Fruit fly (Drosophila melanogaster) whole organism, embryonic: ENCODE measurements around the gene CG15912.

Source experiments
- Aef1 ChIP-seq: fragments of 200-800 bp; sonication (Bioruptor generic); IDR thresholded peaks from 3 replicates; pipeline ENCODE4 v1.3.6; 2022; ENCODE audit warnings: missing biosample characterization, missing genetic modification characterization
- Atf-2 ChIP-seq: fragments of 200-800 bp; sonication (Bioruptor generic); optimal IDR thresholded peaks from 2 replicates; lab custom pipeline; 2016; ENCODE audit warnings: missing biosample characterization, missing genetic modification characterization
- B-H1 ChIP-seq: fragments of 200-800 bp; sonication (Bioruptor generic); IDR thresholded peaks from 3 replicates; pipeline ENCODE4 v1.3.6; 2022; ENCODE audit warnings: missing biosample characterization, missing genetic modification characterization
- CG10321 ChIP-seq: fragments of 200-800 bp; sonication (Bioruptor generic); IDR thresholded peaks from 2 replicates; pipeline ENCODE4 v1.3.6; 2022; ENCODE audit warnings: missing biosample characterization, missing genetic modification characterization
- CG10431 ChIP-seq: fragments of 200-800 bp; sonication (Bioruptor generic); optimal IDR thresholded peaks from 3 replicates; lab custom pipeline; 2018; ENCODE audit warnings: missing biosample characterization, mild to moderate bottlenecking, missing genetic modification characterization
- CG12104 ChIP-seq: fragments of 200-800 bp; sonication (Bioruptor generic); optimal IDR thresholded peaks from 3 replicates; lab custom pipeline; 2016; ENCODE audit warnings: missing biosample characterization, missing genetic modification characterization
- CG12299 ChIP-seq: fragments of 200-800 bp; sonication (Bioruptor generic); optimal IDR thresholded peaks from 2 replicates; lab custom pipeline; 2018; ENCODE audit warnings: missing biosample characterization, mild to moderate bottlenecking, missing genetic modification characterization
- CG12744 ChIP-seq: fragments of 200-800 bp; sonication (Bioruptor generic); optimal IDR thresholded peaks from 2 replicates; lab custom pipeline; 2016; ENCODE audit warnings: missing biosample characterization, missing genetic modification characterization
- CG13287 ChIP-seq: fragments of 200-800 bp; sonication (Bioruptor generic); IDR thresholded peaks from 2 replicates; pipeline ENCODE4 v1.3.6; 2022; ENCODE audit warnings: missing biosample characterization, missing genetic modification characterization; ENCODE audit not compliant: partially characterized antibody
- CG13894 ChIP-seq: fragments of 200-800 bp; sonication (Bioruptor generic); optimal IDR thresholded peaks from 3 replicates; lab custom pipeline; 2018; ENCODE audit warnings: missing biosample characterization, mild to moderate bottlenecking, missing genetic modification characterization, moderate library complexity
- CG15514 ChIP-seq: fragments of 200-800 bp; sonication (Bioruptor generic); optimal IDR thresholded peaks from 3 replicates; lab custom pipeline; 2017; ENCODE audit warnings: missing biosample characterization, missing genetic modification characterization, mild to moderate bottlenecking, moderate library complexity, missing genetic modification reagents
- CG17186 ChIP-seq: fragments of 200-800 bp; sonication (Bioruptor generic); optimal IDR thresholded peaks from 3 replicates; lab custom pipeline; 2017; ENCODE audit warnings: missing biosample characterization, missing genetic modification reagents, missing genetic modification characterization
- CG18599 ChIP-seq: fragments of 200-800 bp; sonication (Bioruptor generic); optimal IDR thresholded peaks from 3 replicates; lab custom pipeline; 2017; ENCODE audit warnings: missing biosample characterization, missing genetic modification characterization, mild to moderate bottlenecking, moderate library complexity, missing genetic modification reagents
- CG2199 ChIP-seq: fragments of 200-800 bp; sonication (Bioruptor generic); IDR thresholded peaks from 3 replicates; pipeline ENCODE4 v1.3.6; 2022; ENCODE audit warnings: missing biosample characterization, missing genetic modification characterization
- CG2202 ChIP-seq: fragments of 200-800 bp; sonication (Bioruptor generic); optimal IDR thresholded peaks from 2 replicates; lab custom pipeline; 2018; ENCODE audit warnings: missing biosample characterization, mild to moderate bottlenecking, missing genetic modification characterization
- CG2875 ChIP-seq: fragments of 200-800 bp; sonication (Bioruptor generic); optimal IDR thresholded peaks from 2 replicates; lab custom pipeline; 2017; ENCODE audit warnings: missing biosample characterization, mild to moderate bottlenecking, missing genetic modification characterization, missing genetic modification reagents
- CG3281 ChIP-seq: fragments of 200-800 bp; sonication (Bioruptor generic); optimal IDR thresholded peaks from 3 replicates; lab custom pipeline; 2017; ENCODE audit warnings: missing biosample characterization, mild to moderate bottlenecking, missing genetic modification characterization
- CG3726 ChIP-seq: fragments of 200-800 bp; sonication (Bioruptor generic); IDR thresholded peaks from 3 replicates; pipeline ENCODE4, ENCODE4 v1.3.6; 2022; ENCODE audit warnings: missing biosample characterization, missing genetic modification characterization
- CG8281 ChIP-seq: fragments of 200-800 bp; sonication (Bioruptor generic); optimal IDR thresholded peaks from 2 replicates; lab custom pipeline; 2018; ENCODE audit warnings: missing biosample characterization, mild to moderate bottlenecking, missing genetic modification characterization, moderate library complexity
- CG9437 ChIP-seq: fragments of 200-800 bp; sonication (Bioruptor generic); optimal IDR thresholded peaks from 2 replicates; lab custom pipeline; 2018; ENCODE audit warnings: missing biosample characterization, mild to moderate bottlenecking, missing genetic modification characterization
- CkIIα-i1 ChIP-seq: fragments of 200-800 bp; sonication (Bioruptor generic); IDR thresholded peaks from 2 replicates; pipeline ENCODE4 v1.3.6; 2022; ENCODE audit warnings: missing biosample characterization, missing genetic modification characterization
- Dp ChIP-seq: fragments of 200-800 bp; sonication (Bioruptor generic); optimal IDR thresholded peaks from 2 replicates; lab custom pipeline; 2018; ENCODE audit warnings: missing biosample characterization, mild to moderate bottlenecking, missing genetic modification characterization, moderate library complexity
- E2f1 ChIP-seq: fragments of 200-800 bp; sonication (Bioruptor generic); IDR thresholded peaks from 2 replicates; pipeline ENCODE4 v1.3.6; 2022; ENCODE audit warnings: missing biosample characterization, missing genetic modification characterization
- Fer3 ChIP-seq: fragments of 200-800 bp; sonication (Bioruptor generic); optimal IDR thresholded peaks from 2 replicates; lab custom pipeline; 2018; ENCODE audit warnings: missing biosample characterization, mild to moderate bottlenecking, missing genetic modification characterization, moderate library complexity
- HHEX ChIP-seq: fragments of 200-800 bp; sonication (Bioruptor generic); optimal IDR thresholded peaks from 3 replicates; lab custom pipeline; 2017; ENCODE audit warnings: missing biosample characterization, mild to moderate bottlenecking, missing genetic modification characterization, missing genetic modification reagents
- HLH54F ChIP-seq: fragments of 200-800 bp; sonication (Bioruptor generic); optimal IDR thresholded peaks from 3 replicates; lab custom pipeline; 2016; ENCODE audit warnings: missing biosample characterization, missing genetic modification characterization
- Hmx ChIP-seq: fragments of 200-800 bp; sonication (Bioruptor generic); optimal IDR thresholded peaks from 2 replicates; lab custom pipeline; 2016; ENCODE audit warnings: missing biosample characterization, missing genetic modification characterization
- Max ChIP-seq: fragments of 200-800 bp; sonication (Bioruptor generic); optimal IDR thresholded peaks from 2 replicates; lab custom pipeline; 2016; ENCODE audit warnings: missing biosample characterization, mild to moderate bottlenecking, missing genetic modification characterization
- Nf-YC ChIP-seq: fragments of 200-800 bp; optimal IDR thresholded peaks from 3 replicates; lab custom pipeline; 2019; ENCODE audit warnings: missing biosample characterization, mild to moderate bottlenecking, missing genetic modification characterization, moderate library complexity
- Poxn ChIP-seq: fragments of 200-800 bp; sonication (Bioruptor generic); IDR thresholded peaks from 2 replicates; pipeline ENCODE4 v1.3.6; 2022; ENCODE audit warnings: missing biosample characterization, missing genetic modification characterization
- Ravus ChIP-seq: fragments of 200-800 bp; sonication (Bioruptor generic); IDR thresholded peaks from 2 replicates; pipeline ENCODE4 v1.3.6; 2022; ENCODE audit warnings: missing biosample characterization, missing genetic modification characterization
- Six4 ChIP-seq: fragments of 200-800 bp; sonication (Bioruptor generic); optimal IDR thresholded peaks from 2 replicates; lab custom pipeline; 2016; ENCODE audit warnings: missing biosample characterization, missing genetic modification characterization
- Sox102F ChIP-seq: fragments of 200-800 bp; sonication (Bioruptor generic); optimal IDR thresholded peaks from 2 replicates; lab custom pipeline; 2018; ENCODE audit warnings: missing biosample characterization, mild to moderate bottlenecking, missing genetic modification characterization, moderate library complexity
- Stat92E ChIP-seq, 3 experiments: fragments of >200 bp in 2 of 3; fragments of 200-800 bp in 1 of 3; sonication (Bioruptor generic) in 1 of 3; optimal IDR thresholded peaks; 2 replicates each; lab custom pipeline; 2017 to 2019; ENCODE audit warnings: missing biosample characterization in 3 of 3, missing genetic modification characterization in 3 of 3, mild to moderate bottlenecking in 1 of 3, moderate library complexity in 1 of 3
- al ChIP-seq: fragments of 200-800 bp; sonication (Bioruptor generic); IDR thresholded peaks from 2 replicates; pipeline ENCODE4 v1.3.6; 2022; ENCODE audit warnings: missing biosample characterization, missing genetic modification characterization
- ap ChIP-seq: fragments of 200-800 bp; sonication (Bioruptor generic); IDR thresholded peaks from 2 replicates; pipeline ENCODE4 v1.3.6; 2022; ENCODE audit warnings: missing biosample characterization, missing genetic modification characterization
- ash1 ChIP-seq: fragments of 200-800 bp; sonication (Bioruptor generic); optimal IDR thresholded peaks from 2 replicates; lab custom pipeline; 2018; ENCODE audit warnings: missing biosample characterization, mild to moderate bottlenecking, missing genetic modification characterization
- az2 ChIP-seq: fragments of 200-800 bp; sonication (Bioruptor generic); optimal IDR thresholded peaks from 3 replicates; lab custom pipeline; 2016; ENCODE audit warnings: missing biosample characterization, missing genetic modification characterization
- cad ChIP-seq: fragments of >200 bp; optimal IDR thresholded peaks from 2 replicates; lab custom pipeline; 2017; ENCODE audit warnings: missing biosample characterization, missing genetic modification characterization
- fd3F ChIP-seq: fragments of 200-800 bp; sonication (Bioruptor generic); optimal IDR thresholded peaks from 2 replicates; lab custom pipeline; 2018; ENCODE audit warnings: missing biosample characterization, mild to moderate bottlenecking, missing genetic modification characterization, moderate library complexity
- fu2 ChIP-seq: fragments of 200-800 bp; sonication (Bioruptor generic); optimal IDR thresholded peaks from 2 replicates; lab custom pipeline; 2016; ENCODE audit warnings: missing biosample characterization, missing genetic modification characterization
- grn ChIP-seq: fragments of 200-800 bp; sonication (Bioruptor generic); optimal IDR thresholded peaks from 3 replicates; lab custom pipeline; 2017; ENCODE audit warnings: missing biosample characterization, missing genetic modification characterization
- h ChIP-seq: fragments of >200 bp; optimal IDR thresholded peaks from 2 replicates; lab custom pipeline; 2017
- jigr1 ChIP-seq: fragments of 200-800 bp; sonication (Bioruptor generic); IDR thresholded peaks from 3 replicates; pipeline ENCODE4 v1.3.6; 2022; ENCODE audit warnings: missing biosample characterization, missing genetic modification characterization
- lilli ChIP-seq: fragments of 200-800 bp; sonication (Bioruptor generic); optimal IDR thresholded peaks from 3 replicates; lab custom pipeline; 2016; ENCODE audit warnings: missing biosample characterization, missing genetic modification characterization
- luna ChIP-seq: fragments of 200-800 bp; sonication (Bioruptor generic); optimal IDR thresholded peaks from 2 replicates; lab custom pipeline; 2016; ENCODE audit warnings: missing biosample characterization, missing genetic modification characterization
- nerfin-1 ChIP-seq: fragments of 200-800 bp; sonication (Bioruptor generic); optimal IDR thresholded peaks from 3 replicates; lab custom pipeline; 2019; ENCODE audit warnings: missing biosample characterization, mild to moderate bottlenecking, missing genetic modification characterization, moderate library complexity
- rib ChIP-seq: fragments of 200-800 bp; sonication (Bioruptor generic); IDR thresholded peaks from 2 replicates; pipeline ENCODE4 v1.3.6; 2022; ENCODE audit warnings: missing biosample characterization, missing genetic modification characterization
- sens-2 ChIP-seq: fragments of 200-800 bp; sonication (Bioruptor generic); IDR thresholded peaks from 2 replicates; pipeline ENCODE4 v1.3.6; 2022; ENCODE audit warnings: missing biosample characterization, missing genetic modification characterization
- shn ChIP-seq: fragments of 200-800 bp; sonication (Bioruptor generic); optimal IDR thresholded peaks from 3 replicates; lab custom pipeline; 2016; ENCODE audit warnings: missing biosample characterization, missing genetic modification characterization
- stwl ChIP-seq: fragments of 200-800 bp; sonication (Bioruptor generic); optimal IDR thresholded peaks from 3 replicates; lab custom pipeline; 2018; ENCODE audit warnings: missing biosample characterization, mild to moderate bottlenecking, missing genetic modification characterization, moderate library complexity
- wek ChIP-seq: fragments of 200-800 bp; sonication (Bioruptor generic); optimal IDR thresholded peaks from 3 replicates; lab custom pipeline; 2018; ENCODE audit warnings: missing biosample characterization, mild to moderate bottlenecking, missing genetic modification characterization, moderate library complexity

The CG15912 gene

dm6 chrX:4540430-4540932 lies 8.4 kb upstream of the CG15912 start, which contains the start of the genes rb and CHOp24 (continued):
- TF ChIP-seq Atf-2 (GFP tag; lab: Kevin White, UChicago), result no peak
- TF ChIP-seq luna (GFP tag; lab: Kevin White, UChicago), result no peak
- peak; percentile 28 for TF ChIP-seq Max (GFP tag; lab: Kevin White, UChicago)
- no peak for TF ChIP-seq CG12744
- peak; percentile 99 for TF ChIP-seq nerfin-1 (tag; lab: Kevin White, UChicago)
- TF ChIP-seq fd3F (GFP tag; lab: Kevin White, UChicago), result no peak
- TF ChIP-seq stwl, result peak; percentile 64
- no peak for TF ChIP-seq CG15514
- peak; percentile 94 for TF ChIP-seq CG13287
- TF ChIP-seq HLH54F (GFP tag; lab: Kevin White, UChicago), result no peak
- no peak for TF ChIP-seq Fer3 (tag; lab: Kevin White, UChicago)
- TF ChIP-seq CG12299 (tag; lab: Kevin White, UChicago), result no peak
- TF ChIP-seq lilli (GFP tag; lab: Kevin White, UChicago), result peak; percentile 52
- TF ChIP-seq CG3281 (GFP tag; lab: Kevin White, UChicago), result no peak
- TF ChIP-seq ash1, result no peak
- no peak for TF ChIP-seq CG3726 (GFP tag; lab: Robert Waterston, UW)
- no peak for TF ChIP-seq fu2 (GFP tag; lab: Kevin White, UChicago)
- no peak for TF ChIP-seq CG2199 (GFP tag; lab: Robert Waterston, UW)
- TF ChIP-seq Dp (GFP tag; lab: Kevin White, UChicago), result peak; percentile 24
- no peak for TF ChIP-seq Ravus (GFP tag; lab: Robert Waterston, UW)
- TF ChIP-seq CG9437 (GFP tag; lab: Kevin White, UChicago), result no peak
- no peak for TF ChIP-seq az2 (GFP tag; lab: Kevin White, UChicago)
- no peak for TF ChIP-seq wek
- TF ChIP-seq jigr1 (GFP tag; lab: Robert Waterston, UW), result no peak
- TF ChIP-seq E2f1 (GFP tag; lab: Robert Waterston, UW), result no peak
- TF ChIP-seq Aef1 (GFP tag; lab: Robert Waterston, UW), result no peak
- TF ChIP-seq B-H1 (GFP tag; lab: Robert Waterston, UW), result no peak
- TF ChIP-seq Poxn (GFP tag; lab: Robert Waterston, UW), result no peak
- no peak for TF ChIP-seq CG18599 (GFP tag; lab: Kevin White, UChicago)
- no peak for TF ChIP-seq shn (GFP tag; lab: Kevin White, UChicago)
- TF ChIP-seq HHEX (GFP tag; lab: Kevin White, UChicago), result no peak
- no peak for TF ChIP-seq h (lab: Kevin White, UChicago)
- TF ChIP-seq cad, result no peak
- no peak for TF ChIP-seq CG12104 (GFP tag; lab: Kevin White, UChicago)
- TF ChIP-seq CG13894 (tag; lab: Kevin White, UChicago), result no peak
- no peak for TF ChIP-seq Stat92E (GFP tag; optimal IDR thresholded peaks at IDR 0.05; lab: Kevin White, UChicago)
- TF ChIP-seq CG8281 (tag; lab: Kevin White, UChicago), result no peak
- peak; percentile 86 for TF ChIP-seq CG17186 (GFP tag; lab: Kevin White, UChicago)
- TF ChIP-seq al (GFP tag; lab: Robert Waterston, UW), result no peak
- TF ChIP-seq sens-2, result no peak
- no peak for TF ChIP-seq CG2875
- no peak for TF ChIP-seq Sox102F (GFP tag; lab: Kevin White, UChicago)
- TF ChIP-seq CG2202 (tag; lab: Kevin White, UChicago), result no peak
- TF ChIP-seq CG10431 (GFP tag; lab: Kevin White, UChicago), result no peak
- no peak for TF ChIP-seq grn (GFP tag; lab: Kevin White, UChicago)
- no peak for TF ChIP-seq Six4 (GFP tag; lab: Kevin White, UChicago)
- TF ChIP-seq ap (GFP tag; lab: Robert Waterston, UW), result no peak
- TF ChIP-seq CkIIα-i1 (GFP tag; lab: Robert Waterston, UW), result no peak
- TF ChIP-seq Nf-YC, result peak; percentile 43
- no peak for TF ChIP-seq rib (GFP tag; lab: Robert Waterston, UW)
- TF ChIP-seq Hmx, result no peak
- TF ChIP-seq CG10321 (GFP tag; lab: Robert Waterston, UW), result no peak
